Fruit fly (Drosophila melanogaster) whole organism, embryonic: ENCODE results near the gene fit.
A peak's percentile ranks its signal among the peaks of the same experiment; 100 is the strongest.

Experiments used
- Adf1 ChIP-seq: fragments of 200-800 bp; sonication (Bioruptor generic); IDR thresholded peaks from 2 replicates; pipeline ENCODE4 v1.3.6; 2022; ENCODE audit warnings: missing biosample characterization, missing genetic modification characterization
- Antp ChIP-seq: fragments of 200-800 bp; sonication (Bioruptor generic); optimal IDR thresholded peaks from 3 replicates; lab custom pipeline; 2016; ENCODE audit warnings: missing biosample characterization, missing genetic modification characterization
- CG10267 ChIP-seq: fragments of 200-800 bp; sonication (Bioruptor generic); optimal IDR thresholded peaks from 2 replicates; lab custom pipeline; 2018; ENCODE audit warnings: missing biosample characterization, mild to moderate bottlenecking, missing genetic modification characterization, moderate library complexity
- CG11085 ChIP-seq: fragments of 200-800 bp; sonication (Bioruptor generic); IDR thresholded peaks from 2 replicates; pipeline ENCODE4 v1.3.6; 2022; ENCODE audit warnings: missing biosample characterization, missing genetic modification characterization
- CG11723 ChIP-seq: fragments of 200-800 bp; sonication (Bioruptor generic); optimal IDR thresholded peaks from 2 replicates; lab custom pipeline; 2017; ENCODE audit warnings: missing biosample characterization, mild to moderate bottlenecking, missing genetic modification characterization
- CG12236 ChIP-seq: fragments of 200-800 bp; sonication (Bioruptor generic); optimal IDR thresholded peaks from 2 replicates; lab custom pipeline; 2016; ENCODE audit warnings: missing biosample characterization, missing genetic modification characterization
- CG13123 ChIP-seq: fragments of 200-800 bp; sonication (Bioruptor generic); optimal IDR thresholded peaks from 2 replicates; lab custom pipeline; 2016; ENCODE audit warnings: missing biosample characterization, missing genetic modification characterization
- CG15696 ChIP-seq: fragments of 200-800 bp; sonication (Bioruptor generic); optimal IDR thresholded peaks from 2 replicates; lab custom pipeline; 2019; ENCODE audit warnings: missing biosample characterization, mild to moderate bottlenecking, missing genetic modification characterization, moderate library complexity
- CG1792 ChIP-seq: fragments of 200-800 bp; sonication (Bioruptor generic); optimal IDR thresholded peaks from 2 replicates; lab custom pipeline; 2016; ENCODE audit warnings: missing biosample characterization, missing genetic modification characterization
- CG1832 ChIP-seq: fragments of 200-800 bp; sonication (Bioruptor generic); optimal IDR thresholded peaks from 2 replicates; lab custom pipeline; 2017; ENCODE audit warnings: missing biosample characterization, mild to moderate bottlenecking, missing genetic modification characterization, inconsistent platforms
- CG2712 ChIP-seq: fragments of 200-800 bp; optimal IDR thresholded peaks from 3 replicates; lab custom pipeline; 2019; ENCODE audit warnings: missing biosample characterization, mild to moderate bottlenecking, missing genetic modification characterization, moderate library complexity
- CG32767 ChIP-seq: fragments of 200-800 bp; sonication (Bioruptor generic); IDR thresholded peaks from 2 replicates; pipeline ENCODE4 v1.3.6; 2022; ENCODE audit warnings: missing biosample characterization, missing genetic modification characterization
- CG32772 ChIP-seq: fragments of 200-800 bp; sonication (Bioruptor generic); IDR thresholded peaks from 2 replicates; pipeline ENCODE4 v1.3.6; 2022; ENCODE audit warnings: missing biosample characterization, missing genetic modification characterization
- CG34422 ChIP-seq: fragments of 200-800 bp; sonication (Bioruptor generic); IDR thresholded peaks from 3 replicates; pipeline ENCODE4 v1.3.6; 2022; ENCODE audit warnings: missing biosample characterization, missing genetic modification characterization
- CG3838 ChIP-seq: fragments of 200-800 bp; sonication (Bioruptor generic); optimal IDR thresholded peaks from 3 replicates; lab custom pipeline; 2016; ENCODE audit warnings: missing biosample characterization, missing genetic modification characterization
- CG4328 ChIP-seq: fragments of 200-800 bp; sonication (Bioruptor generic); optimal IDR thresholded peaks from 3 replicates; lab custom pipeline; 2017; ENCODE audit warnings: missing biosample characterization, missing genetic modification reagents, missing genetic modification characterization
- CG43689 ChIP-seq: fragments of 200-800 bp; sonication (Bioruptor generic); IDR thresholded peaks from 2 replicates; pipeline ENCODE4 v1.3.6; 2022; ENCODE audit warnings: missing biosample characterization, missing genetic modification characterization
- CG4707 ChIP-seq: fragments of 200-800 bp; sonication (Bioruptor generic); optimal IDR thresholded peaks from 2 replicates; lab custom pipeline; 2018; ENCODE audit warnings: missing biosample characterization, mild to moderate bottlenecking, missing genetic modification characterization, moderate library complexity
- CG6654 ChIP-seq: fragments of 200-800 bp; sonication (Bioruptor generic); optimal IDR thresholded peaks from 2 replicates; lab custom pipeline; 2017; ENCODE audit warnings: missing biosample characterization, mild to moderate bottlenecking, missing genetic modification characterization
- CG6689 ChIP-seq: fragments of 200-800 bp; sonication (Bioruptor generic); IDR thresholded peaks from 2 replicates; pipeline ENCODE4 v1.3.6; 2022; ENCODE audit warnings: missing biosample characterization, missing genetic modification characterization
- CG6765 ChIP-seq: fragments of 200-800 bp; sonication (Bioruptor generic); optimal IDR thresholded peaks from 3 replicates; lab custom pipeline; 2017; ENCODE audit warnings: missing biosample characterization, mild to moderate bottlenecking, missing genetic modification characterization
- CG9609 ChIP-seq: fragments of 200-800 bp; sonication (Bioruptor generic); optimal IDR thresholded peaks from 3 replicates; lab custom pipeline; 2016; ENCODE audit warnings: missing biosample characterization, missing genetic modification characterization
- CG9817 ChIP-seq: fragments of 200-800 bp; sonication (Bioruptor generic); optimal IDR thresholded peaks from 2 replicates; lab custom pipeline; 2018; ENCODE audit warnings: missing biosample characterization, mild to moderate bottlenecking, missing genetic modification characterization, moderate library complexity
- GATAe ChIP-seq: fragments of 200-800 bp; sonication (Bioruptor generic); conservative IDR thresholded peaks from 2 replicates; pipeline ENCODE4 v1.3.6; 2022; ENCODE audit warnings: missing biosample characterization, missing genetic modification characterization
- Hmr ChIP-seq: fragments of 200-800 bp; sonication (Bioruptor generic); optimal IDR thresholded peaks from 3 replicates; lab custom pipeline; 2017; ENCODE audit warnings: mild to moderate bottlenecking, missing biosample characterization, missing genetic modification reagents, missing genetic modification characterization
- Hr39 ChIP-seq: fragments of >200 bp; optimal IDR thresholded peaks from 2 replicates; lab custom pipeline; 2017
- Hsf ChIP-seq: fragments of 200-800 bp; sonication (Bioruptor generic); optimal IDR thresholded peaks from 3 replicates; lab custom pipeline; 2016; ENCODE audit warnings: missing biosample characterization, missing genetic modification characterization
- Poxn ChIP-seq: fragments of 200-800 bp; sonication (Bioruptor generic); IDR thresholded peaks from 2 replicates; pipeline ENCODE4 v1.3.6; 2022; ENCODE audit warnings: missing biosample characterization, missing genetic modification characterization
- Sin3A ChIP-seq: fragments of >200 bp; optimal IDR thresholded peaks from 2 replicates; lab custom pipeline; 2018
- Sox100B ChIP-seq: fragments of 200-800 bp; sonication (Bioruptor generic); optimal IDR thresholded peaks from 3 replicates; lab custom pipeline; 2018; ENCODE audit warnings: missing biosample characterization, mild to moderate bottlenecking, missing genetic modification characterization
- Sox102F ChIP-seq: fragments of 200-800 bp; sonication (Bioruptor generic); optimal IDR thresholded peaks from 2 replicates; lab custom pipeline; 2018; ENCODE audit warnings: missing biosample characterization, mild to moderate bottlenecking, missing genetic modification characterization, moderate library complexity
- Spps ChIP-seq: fragments of 200-800 bp; sonication (Bioruptor generic); optimal IDR thresholded peaks from 2 replicates; lab custom pipeline; 2018; ENCODE audit warnings: missing biosample characterization, mild to moderate bottlenecking, missing genetic modification characterization
- Sry-β ChIP-seq: fragments of 200-800 bp; sonication (Bioruptor generic); optimal IDR thresholded peaks from 2 replicates; lab custom pipeline; 2018; ENCODE audit warnings: missing biosample characterization, mild to moderate bottlenecking, missing genetic modification characterization, moderate library complexity
- Taf1 ChIP-seq: fragments of 200-800 bp; sonication (Bioruptor generic); IDR thresholded peaks from 2 replicates; pipeline ENCODE4 v1.3.6; 2022; ENCODE audit warnings: missing biosample characterization, missing genetic modification characterization
- ab ChIP-seq: fragments of 200-800 bp; sonication (Bioruptor generic); optimal IDR thresholded peaks from 2 replicates; lab custom pipeline; 2016; ENCODE audit warnings: missing biosample characterization, missing genetic modification characterization
- aop ChIP-seq: fragments of 200-800 bp; sonication (Bioruptor generic); IDR thresholded peaks from 2 replicates; pipeline ENCODE4 v1.3.6; 2022; ENCODE audit warnings: missing biosample characterization, missing genetic modification characterization
- btn ChIP-seq: fragments of 200-800 bp; sonication (Bioruptor generic); optimal IDR thresholded peaks from 2 replicates; lab custom pipeline; 2016; ENCODE audit warnings: missing biosample characterization, missing genetic modification characterization
- da ChIP-seq: fragments of 200-800 bp; sonication (Bioruptor generic); optimal IDR thresholded peaks from 2 replicates; lab custom pipeline; 2016; ENCODE audit warnings: missing biosample characterization, missing genetic modification characterization
- disco-r ChIP-seq: fragments of 200-800 bp; sonication (Bioruptor generic); optimal IDR thresholded peaks from 2 replicates; lab custom pipeline; 2016; ENCODE audit warnings: missing biosample characterization, missing genetic modification characterization
- dmrt11E ChIP-seq: fragments of 200-800 bp; sonication (Bioruptor generic); optimal IDR thresholded peaks from 3 replicates; lab custom pipeline; 2018; ENCODE audit warnings: missing biosample characterization, mild to moderate bottlenecking, missing genetic modification characterization, moderate library complexity
- dpn ChIP-seq, 2 experiments: fragments of 200-800 bp; sonication (Bioruptor generic); optimal IDR thresholded peaks; 3 replicates each; lab custom pipeline; 2016; ENCODE audit warnings: missing biosample characterization in 2 of 2, missing genetic modification characterization in 2 of 2
- dysf ChIP-seq: fragments of 200-800 bp; sonication (Bioruptor generic); IDR thresholded peaks from 3 replicates; pipeline ENCODE4 v1.3.6; 2022; ENCODE audit warnings: missing biosample characterization, missing genetic modification characterization
- gem ChIP-seq: fragments of 200-800 bp; sonication (Bioruptor generic); optimal IDR thresholded peaks from 2 replicates; lab custom pipeline; 2019; ENCODE audit warnings: missing biosample characterization, mild to moderate bottlenecking, missing genetic modification characterization, moderate library complexity
- h ChIP-seq: fragments of >200 bp; optimal IDR thresholded peaks from 2 replicates; lab custom pipeline; 2017
- hth ChIP-seq: fragments of >200 bp; optimal IDR thresholded peaks from 2 replicates; lab custom pipeline; 2017; ENCODE audit warnings: inconsistent platforms
- knrl ChIP-seq: fragments of 200-800 bp; sonication (Bioruptor generic); IDR thresholded peaks from 3 replicates; pipeline ENCODE4 v1.3.6; 2022; ENCODE audit warnings: missing biosample characterization, missing genetic modification characterization; ENCODE audit not compliant: partially characterized antibody
- lmd ChIP-seq: fragments of 200-800 bp; sonication (Bioruptor generic); IDR thresholded peaks from 2 replicates; pipeline ENCODE4 v1.3.6; 2022; ENCODE audit warnings: missing biosample characterization, missing genetic modification characterization
- nerfin-1 ChIP-seq: fragments of 200-800 bp; sonication (Bioruptor generic); optimal IDR thresholded peaks from 3 replicates; lab custom pipeline; 2019; ENCODE audit warnings: missing biosample characterization, mild to moderate bottlenecking, missing genetic modification characterization, moderate library complexity
- otp ChIP-seq: fragments of 200-800 bp; sonication (Bioruptor generic); IDR thresholded peaks from 3 replicates; pipeline ENCODE4, ENCODE4 v1.3.6; 2022; ENCODE audit warnings: missing biosample characterization, missing genetic modification characterization
- psq ChIP-seq: fragments of 200-800 bp; sonication (Bioruptor generic); optimal IDR thresholded peaks from 2 replicates; lab custom pipeline; 2017; ENCODE audit warnings: missing biosample characterization, missing genetic modification characterization
- tup ChIP-seq: fragments of 200-800 bp; sonication (Bioruptor generic); optimal IDR thresholded peaks from 2 replicates; lab custom pipeline; 2016; ENCODE audit warnings: missing biosample characterization, mild to moderate bottlenecking, missing genetic modification characterization, moderate library complexity
- wdn ChIP-seq: fragments of 200-800 bp; sonication (Bioruptor generic); IDR thresholded peaks from 2 replicates; pipeline ENCODE4 v1.3.6; 2022; ENCODE audit warnings: missing biosample characterization, missing genetic modification characterization
- zfh2 ChIP-seq: fragments of 200-800 bp; sonication (Bioruptor generic); optimal IDR thresholded peaks from 2 replicates; lab custom pipeline; 2016; ENCODE audit warnings: missing biosample characterization, missing genetic modification characterization

fit gene

dm6 chr3R:21887588-21888007 is 3.3 kb upstream of the fit start (continued):
- TF ChIP-seq wdn (GFP tag; lab: Robert Waterston, UW) (no peak), CG2712 (peak; percentile 71), CG4328 (GFP tag; lab: Kevin White, UChicago) (no peak), aop (GFP tag; lab: Robert Waterston, UW) (no peak), zfh2 (no peak), Hsf (GFP tag; lab: Kevin White, UChicago) (no peak), otp (GFP tag; lab: Robert Waterston, UW) (0 out of 3 replicates have a peak, but pooled peaks have one; percentile 45), Sry-β (GFP tag; lab: Kevin White, UChicago) (no peak), dysf (GFP tag; lab: Robert Waterston, UW) (peak; percentile 65), Poxn (no peak), gem (tag; lab: Kevin White, UChicago) (peak; percentile 36), CG32767 (GFP tag; lab: Robert Waterston, UW) (no peak), CG1832 (GFP tag; lab: Kevin White, UChicago) (no peak), CG4707 (GFP tag; lab: Kevin White, UChicago) (no peak), CG43689 (no peak), CG15696 (tag; lab: Kevin White, UChicago) (no peak), CG13123 (GFP tag; lab: Kevin White, UChicago) (no peak), CG6689 (GFP tag; lab: Robert Waterston, UW) (peak; percentile 72), Spps (tag; lab: Kevin White, UChicago) (no peak), dmrt11E (tag; lab: Kevin White, UChicago) (peak; percentile 7), Adf1 (GFP tag; lab: Robert Waterston, UW) (0 out of 2 replicates have a peak, but pooled peaks have one; percentile 1), Sox100B (GFP tag; lab: Kevin White, UChicago) (peak; percentile 12), psq (GFP tag; lab: Kevin White, UChicago) (no peak), da (no peak), CG10267 (no peak), Sin3A (lab: Kevin White, UChicago) (no peak), CG3838 (GFP tag; lab: Kevin White, UChicago) (no peak), CG9817 (peak; percentile 19), ab (no peak), CG34422 (GFP tag; lab: Robert Waterston, UW) (peak; percentile 33; the same call in 2 of the 3 replicates), CG11085 (GFP tag; lab: Robert Waterston, UW) (0 out of 2 replicates have a peak, but pooled peaks have one; percentile 19), dpn (GFP tag; optimal IDR thresholded peaks at IDR 0.05; lab: Kevin White, UChicago) (no peak), CG1792 (no peak), CG6765 (GFP tag; lab: Kevin White, UChicago) (no peak), tup (no peak), disco-r (GFP tag; lab: Kevin White, UChicago) (no peak), CG11723 (GFP tag; lab: Kevin White, UChicago) (no peak), Sox102F (GFP tag; lab: Kevin White, UChicago) (no peak), Hmr (GFP tag; lab: Kevin White, UChicago) (no peak), CG9609 (GFP tag; lab: Kevin White, UChicago) (no peak), knrl (no peak), h (lab: Kevin White, UChicago) (no peak), GATAe (GFP tag; lab: Robert Waterston, UW) (no peak), CG32772 (GFP tag; lab: Robert Waterston, UW) (peak; percentile 67), Hr39 (lab: Kevin White, UChicago) (no peak), Taf1 (GFP tag; lab: Robert Waterston, UW) (no peak), CG6654 (peak; percentile 9), CG12236 (GFP tag; lab: Kevin White, UChicago) (no peak), nerfin-1 (tag; lab: Kevin White, UChicago) (no peak), btn (GFP tag; lab: Kevin White, UChicago) (no peak), lmd (peak; percentile 72), Antp (GFP tag; lab: Kevin White, UChicago) (peak; percentile 25), hth (lab: Kevin White, UChicago) (no peak)
